Worm (Caenorhabditis elegans) whole organism, late embryonic: ENCODE results near the gene alh-7.
A peak's percentile ranks its signal among the peaks of the same experiment; 100 is the strongest.

ENCODE experiments used
- C08G9.2 ChIP-seq: sonication (generic microtip); optimal IDR thresholded peaks from 2 replicates; lab custom pipeline; 2016; ENCODE audit warnings: mild to moderate bottlenecking, missing genetic modification characterization, moderate library complexity, missing compliant biosample characterization
- C38D4.7 ChIP-seq: fragments of 200-800 bp; sonication (Bioruptor generic); optimal IDR thresholded peaks from 2 replicates; lab custom pipeline; 2018; ENCODE audit warnings: mild to moderate bottlenecking, missing genetic modification characterization, moderate library complexity, missing compliant biosample characterization
- F13H6.1 ChIP-seq: sonication (generic microtip); optimal IDR thresholded peaks from 2 replicates; lab custom pipeline; 2016; ENCODE audit warnings: missing genetic modification characterization, missing compliant biosample characterization
- K09A11.1 ChIP-seq: sonication (generic microtip); optimal IDR thresholded peaks from 2 replicates; lab custom pipeline; 2017; ENCODE audit warnings: antibody characterized with exemption, mild to moderate bottlenecking, missing genetic modification characterization, missing compliant biosample characterization; ENCODE audit not compliant: insufficient read depth
- ama-1 ChIP-seq: fragments of 150-350 bp; optimal IDR thresholded peaks from 2 replicates; lab custom pipeline; 2014
- ceh-18 ChIP-seq: sonication (generic microtip); optimal IDR thresholded peaks from 2 replicates; lab custom pipeline; 2016; ENCODE audit warnings: missing genetic modification characterization, missing compliant biosample characterization
- ceh-31 ChIP-seq: sonication (generic microtip); optimal IDR thresholded peaks from 2 replicates; lab custom pipeline; 2016; ENCODE audit warnings: missing genetic modification characterization, missing compliant biosample characterization
- ceh-45 ChIP-seq: fragments of 200-800 bp; sonication (Bioruptor generic); IDR thresholded peaks from 2 replicates; pipeline ENCODE4 v1.3.6; 2022; ENCODE audit warnings: missing genetic modification reagents, missing genetic modification characterization, missing compliant biosample characterization
- ceh-48 ChIP-seq: sonication (generic microtip); optimal IDR thresholded peaks from 2 replicates; lab custom pipeline; 2016; ENCODE audit warnings: missing genetic modification characterization, inconsistent platforms, missing compliant biosample characterization
- ceh-6 ChIP-seq: fragments of 200-800 bp; sonication (Bioruptor generic); optimal IDR thresholded peaks from 2 replicates; lab custom pipeline; 2018; ENCODE audit warnings: mild to moderate bottlenecking, missing genetic modification characterization, missing compliant biosample characterization
- dmd-4 ChIP-seq: sonication (generic microtip); optimal IDR thresholded peaks from 2 replicates; lab custom pipeline; 2016; ENCODE audit warnings: borderline replicate concordance, missing genetic modification characterization, missing compliant biosample characterization
- elt-2 ChIP-seq: sonication (generic microtip); optimal IDR thresholded peaks from 2 replicates; lab custom pipeline; 2016; ENCODE audit warnings: missing genetic modification reagents, missing genetic modification characterization, missing compliant biosample characterization
- elt-4 ChIP-seq: sonication (generic microtip); optimal IDR thresholded peaks from 2 replicates; lab custom pipeline; 2016; ENCODE audit warnings: missing genetic modification characterization, missing compliant biosample characterization
- ets-4 ChIP-seq: sonication (generic microtip); optimal IDR thresholded peaks from 2 replicates; lab custom pipeline; 2016; ENCODE audit warnings: missing genetic modification characterization, missing compliant biosample characterization
- eyg-1 ChIP-seq: sonication (generic microtip); optimal IDR thresholded peaks from 2 replicates; lab custom pipeline; 2016; ENCODE audit warnings: missing genotype, missing genetic modification characterization, missing compliant biosample characterization
- fkh-6 ChIP-seq: sonication (generic microtip); optimal IDR thresholded peaks from 2 replicates; lab custom pipeline; 2016; ENCODE audit warnings: missing genetic modification characterization, missing compliant biosample characterization
- gmeb-2 ChIP-seq: sonication (generic microtip); optimal IDR thresholded peaks from 2 replicates; lab custom pipeline; 2016; ENCODE audit warnings: missing genetic modification characterization, inconsistent platforms, missing compliant biosample characterization
- hlh-15 ChIP-seq: sonication (generic microtip); optimal IDR thresholded peaks from 2 replicates; lab custom pipeline; 2016; ENCODE audit warnings: missing genetic modification characterization, missing compliant biosample characterization
- hlh-30 ChIP-seq: sonication (generic microtip); optimal IDR thresholded peaks from 2 replicates; lab custom pipeline; 2017; ENCODE audit warnings: antibody characterized with exemption, missing genetic modification characterization, missing compliant biosample characterization; ENCODE audit not compliant: insufficient read depth
- lim-6 ChIP-seq: sonication (generic microtip); optimal IDR thresholded peaks from 2 replicates; lab custom pipeline; 2016; ENCODE audit warnings: missing genetic modification characterization, missing compliant biosample characterization
- nfya-1 ChIP-seq: sonication (generic microtip); optimal IDR thresholded peaks from 2 replicates; lab custom pipeline; 2017; ENCODE audit warnings: missing genetic modification characterization, mild to moderate bottlenecking, missing compliant biosample characterization, antibody characterized with exemption, moderate library complexity
- odd-2 ChIP-seq: sonication (generic microtip); optimal IDR thresholded peaks from 2 replicates; lab custom pipeline; 2017; ENCODE audit warnings: antibody characterized with exemption, mild to moderate bottlenecking, missing genetic modification characterization, missing compliant biosample characterization
- pag-3 ChIP-seq: sonication (generic microtip); optimal IDR thresholded peaks from 2 replicates; lab custom pipeline; 2016; ENCODE audit warnings: missing compliant biosample characterization, missing genetic modification characterization, borderline replicate concordance
- pat-9 ChIP-seq: fragments of 200-800 bp; sonication (Bioruptor generic); optimal IDR thresholded peaks from 2 replicates; lab custom pipeline; 2018; ENCODE audit warnings: mild to moderate bottlenecking, missing genetic modification characterization, moderate library complexity, missing compliant biosample characterization
- pros-1 ChIP-seq: fragments of 150-350 bp; optimal IDR thresholded peaks from 2 replicates; lab custom pipeline; 2014; ENCODE audit warnings: missing biosample characterization, missing genetic modification reagents, missing genetic modification characterization
- rnt-1 ChIP-seq: sonication (generic microtip); optimal IDR thresholded peaks from 2 replicates; lab custom pipeline; 2016; ENCODE audit warnings: missing genetic modification characterization, missing compliant biosample characterization
- syd-9 ChIP-seq: sonication (generic microtip); optimal IDR thresholded peaks from 2 replicates; lab custom pipeline; 2016; ENCODE audit warnings: mild to moderate bottlenecking, missing genetic modification characterization, moderate library complexity, missing compliant biosample characterization
- tbx-2 ChIP-seq: sonication (generic microtip); optimal IDR thresholded peaks from 2 replicates; lab custom pipeline; 2016; ENCODE audit warnings: missing genetic modification characterization, missing compliant biosample characterization
- tbx-7 ChIP-seq: sonication (generic microtip); optimal IDR thresholded peaks from 2 replicates; lab custom pipeline; 2016; ENCODE audit warnings: missing genotype, missing genetic modification characterization, missing compliant biosample characterization
- ttx-3 ChIP-seq: sonication (generic microtip); optimal IDR thresholded peaks from 2 replicates; lab custom pipeline; 2016; ENCODE audit warnings: missing genetic modification reagents, missing genetic modification characterization, missing compliant biosample characterization
- unc-3 ChIP-seq, 2 experiments: fragments of 200-800 bp in 1 of 2; sonication (Bioruptor generic) in 1 of 2; sonication (generic microtip) in 1 of 2; conservative IDR thresholded peaks in 1 of 2; optimal IDR thresholded peaks in 1 of 2; 2 replicates each; pipeline versions ENCODE4 v1.3.6 to Lab custom; 2016 to 2022; ENCODE audit warnings: missing compliant biosample characterization in 2 of 2, missing genetic modification characterization in 2 of 2, missing genetic modification reagents in 1 of 2
- unc-42 ChIP-seq: sonication (generic microtip); optimal IDR thresholded peaks from 2 replicates; lab custom pipeline; 2016; ENCODE audit warnings: missing genotype, missing genetic modification characterization, missing compliant biosample characterization
- unc-55 ChIP-seq: sonication (generic microtip); optimal IDR thresholded peaks from 2 replicates; lab custom pipeline; 2017; ENCODE audit warnings: missing biosample characterization, missing genetic modification reagents, missing genetic modification characterization
- ztf-16 ChIP-seq: sonication (generic microtip); optimal IDR thresholded peaks from 2 replicates; lab custom pipeline; 2017; ENCODE audit warnings: missing genetic modification characterization, missing compliant biosample characterization

The alh-7 gene

DNA sequence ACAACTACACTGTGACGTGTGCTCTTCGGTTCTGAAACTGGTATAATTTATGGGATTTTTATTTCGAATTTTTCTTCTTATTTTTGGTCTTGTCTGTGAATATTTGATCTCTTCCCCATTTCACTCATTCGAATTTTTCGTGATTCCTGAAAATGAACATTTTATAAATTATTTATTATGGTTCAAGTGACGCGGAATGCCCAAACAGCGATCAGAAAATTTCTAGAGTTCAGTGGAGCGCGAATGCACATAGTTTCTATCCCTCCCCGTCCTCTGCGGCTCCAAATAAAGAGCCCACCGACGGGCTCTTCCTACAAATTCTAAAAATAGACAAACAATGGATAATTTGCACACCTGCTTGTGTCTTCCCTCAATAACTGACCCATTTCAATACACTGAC lies 12.1 kb upstream of the alh-7 start, which contains the start of gene F54F11.1:
Gene F54F11.1, plus strand, starts transcription at position 301 of the 400 bp plus-strand sequence.
- TF ChIP-seq lim-6 (no peak), gmeb-2 (tag; lab: Kevin White, UChicago) (no peak), nfya-1 (no peak), ceh-45 (no peak)

DNA sequence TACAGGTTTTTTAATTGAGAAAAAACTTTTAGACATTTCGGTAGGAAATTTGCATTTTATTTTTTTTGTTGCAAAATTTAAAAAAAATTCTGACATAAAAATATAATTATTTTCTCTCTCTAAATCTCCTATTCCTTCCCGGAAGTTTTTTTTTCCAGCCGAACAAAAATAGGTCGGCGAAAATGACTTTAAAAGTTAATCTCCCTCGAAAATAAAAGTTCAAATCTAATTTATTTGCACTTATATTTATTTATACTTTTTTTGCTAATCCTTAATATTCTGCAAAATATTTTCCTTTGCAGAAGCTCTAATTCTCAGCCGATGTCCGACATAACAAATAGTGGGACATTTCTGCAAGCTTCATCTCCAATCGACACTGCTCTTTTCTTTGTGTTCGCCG lies 10.0 kb upstream of the alh-7 start, which contains the start of gene F45H10.5:
Gene F45H10.5, plus strand, starts transcription at position 301 of the 400 bp plus-strand sequence.
- TF ChIP-seq C38D4.7 (GFP tag; lab: Kevin White, UChicago), result no peak
- no peak for TF ChIP-seq ttx-3 (tag; lab: Kevin White, UChicago)
- TF ChIP-seq rnt-1, result no peak
- TF ChIP-seq elt-2 (tag; lab: Kevin White, UChicago), result no peak
- TF ChIP-seq ceh-31 (tag; lab: Kevin White, UChicago), result no peak
- TF ChIP-seq tbx-7 (tag; lab: Kevin White, UChicago), result no peak
- no peak for TF ChIP-seq eyg-1
- no peak for TF ChIP-seq hlh-30 (tag; lab: Kevin White, UChicago)
- no peak for TF ChIP-seq dmd-4
- TF ChIP-seq ceh-18 (tag; lab: Kevin White, UChicago), result no peak
- TF ChIP-seq unc-3 (GFP tag; conservative IDR thresholded peaks at IDR 0.05; lab: Robert Waterston, UW), result no peak
- TF ChIP-seq unc-3 (tag; optimal IDR thresholded peaks at IDR 0.05; lab: Kevin White, UChicago), result no peak
- no peak for TF ChIP-seq ets-4
- TF ChIP-seq ztf-16 (tag; lab: Kevin White, UChicago), result no peak
- no peak for TF ChIP-seq K09A11.1
- TF ChIP-seq hlh-15 (tag; lab: Kevin White, UChicago), result no peak
- TF ChIP-seq C08G9.2 (tag; lab: Kevin White, UChicago), result no peak
- TF ChIP-seq pag-3 (tag; lab: Kevin White, UChicago), result no peak
- TF ChIP-seq tbx-2 (tag; lab: Kevin White, UChicago), result no peak
- TF ChIP-seq pat-9 (tag; lab: Kevin White, UChicago), result no peak
- no peak for TF ChIP-seq fkh-6 (tag; lab: Kevin White, UChicago)
- TF ChIP-seq, all 69 proteins: peak for 0

DNA sequence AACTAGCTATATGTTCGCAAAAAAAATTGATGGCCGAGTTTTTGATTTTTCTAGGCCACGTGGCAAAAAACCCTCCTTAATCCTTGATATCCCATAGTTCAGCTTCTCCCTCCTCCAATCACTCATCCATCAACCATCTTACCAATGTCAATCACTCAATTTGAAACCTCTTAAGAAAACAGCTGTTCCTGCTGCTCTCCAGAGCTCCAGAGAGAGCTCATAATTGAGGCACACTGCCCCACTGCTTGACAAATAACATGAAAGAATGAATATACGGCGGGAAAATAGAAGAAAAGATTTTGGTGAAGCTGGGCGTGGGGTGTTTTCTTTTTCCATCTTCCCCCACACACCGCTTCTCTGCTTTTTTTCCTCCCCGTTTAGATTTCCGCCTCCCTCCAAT lies 9.0 kb upstream of the alh-7 start:
- peak; percentile 10 for TF ChIP-seq nfya-1
- peak; percentile 98 for TF ChIP-seq unc-55 (GFP tag; lab: Kevin White, UChicago)
- TF ChIP-seq ceh-18 (tag; lab: Kevin White, UChicago), result peak; percentile 56
- TF ChIP-seq elt-4 (tag; lab: Kevin White, UChicago), result no peak

DNA sequence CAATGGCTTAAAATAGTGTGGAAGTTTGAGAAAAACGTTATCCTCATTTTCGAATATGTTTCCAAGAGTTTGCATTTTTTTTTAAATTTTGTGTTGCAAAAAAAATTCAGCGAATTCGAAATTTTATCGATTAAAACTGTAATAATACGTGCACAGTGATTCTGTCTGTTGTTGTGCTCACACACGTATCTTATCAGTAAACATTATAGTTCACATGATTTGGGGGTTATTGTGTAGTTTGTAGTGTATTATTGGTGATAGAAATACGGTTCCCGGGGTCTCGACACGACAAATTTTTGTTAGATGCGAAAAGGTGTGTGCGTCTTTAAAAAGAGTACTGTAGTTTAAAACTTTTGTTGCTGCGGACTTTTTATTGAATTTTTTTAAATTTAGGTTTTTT lies 4.1 kb upstream of the alh-7 start, which contains the start of gene drr-1:
Gene drr-1, minus strand, starts transcription at position 183 of the 400 bp plus-strand sequence.
- TF ChIP-seq pros-1 (tag; lab: Kevin White, UChicago) (no peak), ama-1 (lab: Kevin White, UChicago) (no peak), syd-9 (tag; lab: Kevin White, UChicago) (no peak), ceh-6 (no peak), ceh-48 (tag; lab: Kevin White, UChicago) (no peak), elt-2 (tag; lab: Kevin White, UChicago) (peak; percentile 58), F13H6.1 (tag; lab: Kevin White, UChicago) (no peak), odd-2 (tag; lab: Kevin White, UChicago) (no peak)

DNA sequence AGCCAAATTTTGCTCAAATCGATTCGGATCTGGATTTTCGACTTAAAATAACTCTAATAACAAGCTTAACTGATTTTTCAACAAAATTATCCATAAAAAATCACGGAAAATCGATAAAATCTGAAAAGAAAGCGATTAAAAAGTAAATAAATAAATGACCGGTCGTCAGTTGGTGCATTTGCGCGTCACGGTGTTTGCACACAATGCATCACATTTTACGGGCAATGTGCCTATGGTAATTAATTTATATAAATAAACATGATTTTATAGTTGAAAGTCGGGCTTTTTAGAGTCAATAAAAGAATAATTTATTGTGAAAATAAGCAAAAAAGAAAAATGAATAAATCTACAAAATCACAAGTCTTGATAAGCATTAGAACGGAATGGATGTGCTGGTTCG lies 3.2 kb upstream of the alh-7 start:
- TF ChIP-seq unc-42 (tag; lab: Kevin White, UChicago) (peak; percentile 68), ttx-3 (tag; lab: Kevin White, UChicago) (no peak), nfya-1 (peak; percentile 9)
- TF ChIP-seq, all 69 proteins: peak for 2
